Worm (Caenorhabditis elegans) whole organism, L1 larva: ENCODE measurements around the gene glt-1.

Experiments
- C16A3.4 ChIP-seq: fragments of 150-350 bp; optimal IDR thresholded peaks from 2 replicates; lab custom pipeline; 2014; ENCODE audit warnings: missing biosample characterization, missing genetic modification characterization
- aha-1 ChIP-seq: fragments of 150-350 bp; optimal IDR thresholded peaks from 2 replicates; lab custom pipeline; 2014; ENCODE audit warnings: missing biosample characterization, missing genetic modification characterization
- aly-2 ChIP-seq: fragments of 150-350 bp; optimal IDR thresholded peaks from 2 replicates; lab custom pipeline; 2014; ENCODE audit warnings: missing biosample characterization, missing genetic modification characterization
- blmp-1 ChIP-seq: fragments of 150-350 bp; optimal IDR thresholded peaks from 2 replicates; lab custom pipeline; 2014; ENCODE audit warnings: missing biosample characterization, missing genetic modification characterization
- ceh-63 ChIP-seq: fragments of 200-800 bp; sonication (Bioruptor generic); optimal IDR thresholded peaks from 2 replicates; lab custom pipeline; 2018; ENCODE audit warnings: mild to moderate bottlenecking, missing genetic modification characterization, missing compliant biosample characterization
- ceh-88 ChIP-seq: fragments of 200-800 bp; sonication (Bioruptor generic); IDR thresholded peaks from 2 replicates; pipeline ENCODE4 v1.3.6; 2022; ENCODE audit warnings: missing genetic modification characterization, missing compliant biosample characterization
- ceh-90 ChIP-seq: sonication (generic microtip); optimal IDR thresholded peaks from 2 replicates; lab custom pipeline; 2016; ENCODE audit warnings: missing genetic modification characterization, missing compliant biosample characterization
- dsc-1 ChIP-seq: sonication (generic microtip); optimal IDR thresholded peaks from 2 replicates; lab custom pipeline; 2016; ENCODE audit warnings: mild to moderate bottlenecking, missing genetic modification characterization, missing compliant biosample characterization
- efl-1 ChIP-seq, 4 experiments: fragments of 150-350 bp; optimal IDR thresholded peaks in 3 of 4; peaks in 1 of 4; 1 replicate in 1 of 4; 2 replicates in 3 of 4; lab custom pipeline; 2014; ENCODE audit warnings: missing biosample characterization in 2 of 4, missing genetic modification characterization in 2 of 4, missing genetic modification reagents in 2 of 4
- egl-27 ChIP-seq, 2 experiments: fragments of 150-350 bp in 1 of 2; sonication (generic microtip); optimal IDR thresholded peaks; 3 replicates each; lab custom pipeline; 2017 to 2018; ENCODE audit warnings: missing biosample characterization in 2 of 2, missing genetic modification characterization in 2 of 2, missing genetic modification reagents in 2 of 2
- elt-2 ChIP-seq: sonication (generic microtip); optimal IDR thresholded peaks from 2 replicates; lab custom pipeline; 2016; ENCODE audit warnings: missing genetic modification characterization, mild to moderate bottlenecking, inconsistent platforms, missing compliant biosample characterization, missing genetic modification reagents
- fkh-10 ChIP-seq: sonication (generic microtip); optimal IDR thresholded peaks from 2 replicates; lab custom pipeline; 2017; ENCODE audit warnings: missing biosample characterization, missing genetic modification reagents, missing genetic modification characterization
- grh-1 ChIP-seq: fragments of 200-800 bp; sonication (Bioruptor generic); IDR thresholded peaks from 2 replicates; pipeline ENCODE4 v1.3.6; 2022; ENCODE audit warnings: missing genetic modification reagents, missing genetic modification characterization, missing compliant biosample characterization
- hlh-17 ChIP-seq: fragments of 200-800 bp; sonication (Bioruptor generic); optimal IDR thresholded peaks from 2 replicates; lab custom pipeline; 2018; ENCODE audit warnings: missing genetic modification characterization, mild to moderate bottlenecking, missing compliant biosample characterization, moderate library complexity, borderline replicate concordance
- lin-14 ChIP-seq: fragments of 200-800 bp; sonication (Bioruptor generic); optimal IDR thresholded peaks from 2 replicates; lab custom pipeline; 2018; ENCODE audit warnings: mild to moderate bottlenecking, missing genetic modification characterization, moderate library complexity, missing compliant biosample characterization
- lin-35 ChIP-seq, 2 experiments: fragments of 150-350 bp; optimal IDR thresholded peaks; 2 replicates each; lab custom pipeline; 2014; ENCODE audit warnings: missing biosample characterization in 2 of 2, missing genetic modification characterization in 2 of 2, missing genetic modification reagents in 2 of 2
- lin-39 ChIP-seq: fragments of 150-350 bp; optimal IDR thresholded peaks from 2 replicates; lab custom pipeline; 2014; ENCODE audit warnings: missing biosample characterization, missing genetic modification reagents, missing genetic modification characterization
- mab-9 ChIP-seq: fragments of 200-800 bp; sonication (Bioruptor generic); IDR thresholded peaks from 2 replicates; pipeline ENCODE4 v1.3.6; 2022; ENCODE audit warnings: missing genetic modification reagents, missing genetic modification characterization, missing compliant biosample characterization
- nhr-11 ChIP-seq: fragments of 150-350 bp; optimal IDR thresholded peaks from 2 replicates; lab custom pipeline; 2014; ENCODE audit warnings: missing biosample characterization, missing genetic modification characterization
- nhr-12 ChIP-seq: sonication (generic microtip); optimal IDR thresholded peaks from 2 replicates; lab custom pipeline; 2017; ENCODE audit warnings: missing biosample characterization, missing genetic modification characterization
- nhr-20 ChIP-seq: sonication (generic microtip); optimal IDR thresholded peaks from 2 replicates; lab custom pipeline; 2016; ENCODE audit warnings: mild to moderate bottlenecking, missing genetic modification characterization, missing compliant biosample characterization
- nhr-76 ChIP-seq: sonication (generic microtip); optimal IDR thresholded peaks from 2 replicates; lab custom pipeline; 2017; ENCODE audit warnings: missing biosample characterization, missing genetic modification characterization
- nhr-84 ChIP-seq: sonication (generic microtip); optimal IDR thresholded peaks from 2 replicates; lab custom pipeline; 2017; ENCODE audit warnings: missing biosample characterization, missing genetic modification characterization
- pax-3 ChIP-seq: fragments of 200-800 bp; sonication (Bioruptor generic); optimal IDR thresholded peaks from 2 replicates; lab custom pipeline; 2018; ENCODE audit warnings: mild to moderate bottlenecking, missing genetic modification characterization, moderate library complexity, missing compliant biosample characterization
- pqm-1 ChIP-seq: sonication (generic microtip); optimal IDR thresholded peaks from 3 replicates; lab custom pipeline; 2017; ENCODE audit warnings: missing biosample characterization, missing genetic modification characterization
- skn-1 ChIP-seq: fragments of 150-350 bp; optimal IDR thresholded peaks from 2 replicates; lab custom pipeline; 2014; ENCODE audit warnings: missing biosample characterization, missing genetic modification characterization
- snu-23 ChIP-seq: sonication (generic microtip); optimal IDR thresholded peaks from 2 replicates; lab custom pipeline; 2016; ENCODE audit warnings: missing genetic modification characterization, missing compliant biosample characterization
- sox-4 ChIP-seq: sonication (generic microtip); optimal IDR thresholded peaks from 2 replicates; lab custom pipeline; 2016; ENCODE audit warnings: missing genetic modification characterization, missing compliant biosample characterization
- unc-86 ChIP-seq: sonication (generic microtip); optimal IDR thresholded peaks from 2 replicates; lab custom pipeline; 2016; ENCODE audit warnings: missing genetic modification characterization, missing compliant biosample characterization
- vab-15 ChIP-seq: sonication (generic microtip); optimal IDR thresholded peaks from 2 replicates; lab custom pipeline; 2017; ENCODE audit warnings: missing genotype, mild to moderate bottlenecking, missing genetic modification characterization, missing compliant biosample characterization

The glt-1 gene

ce11 chrX:3503025-3503424 lies 7.2 kb downstream of the glt-1 start:
- TF ChIP-seq ceh-63 (GFP tag; lab: Kevin White, UChicago): no peak
- TF ChIP-seq mab-9: no peak
- peak; percentile 86 for TF ChIP-seq dsc-1 (tag; lab: Kevin White, UChicago)
- TF ChIP-seq pax-3 (tag; lab: Kevin White, UChicago): peak; percentile 30
- no peak for TF ChIP-seq aha-1 (tag; lab: Kevin White, UChicago)
- no peak for TF ChIP-seq nhr-20 (tag; lab: Kevin White, UChicago)
- no peak for TF ChIP-seq pqm-1
- TF ChIP-seq unc-86: no peak
- no peak for TF ChIP-seq nhr-11
- no peak for TF ChIP-seq ceh-88 (GFP tag; lab: Robert Waterston, UW)
- no peak for TF ChIP-seq C16A3.4

ce11 chrX:3505062-3505461 lies 9.2 kb downstream of the glt-1 start:
- TF ChIP-seq lin-35 (GFP tag; optimal IDR thresholded peaks at IDR 0.05; lab: Kevin White, UChicago) (peak in 1 of 2 experiments; percentile 8), elt-2 (tag; lab: Kevin White, UChicago) (peak; percentile 16), ceh-90 (tag; lab: Kevin White, UChicago) (no peak)

- TF ChIP-seq aly-2 (tag; lab: Kevin White, UChicago): no peak
- no peak for TF ChIP-seq nhr-76
- no peak for TF ChIP-seq efl-1 (optimal IDR thresholded peaks at IDR 0.05; lab: Kevin White, UChicago)
- no peak for TF ChIP-seq efl-1 (GFP tag; optimal IDR thresholded peaks at IDR 0.05 in 1 of 2; lab: Kevin White, UChicago)
- no peak for TF ChIP-seq egl-27 (tag; optimal IDR thresholded peaks at IDR 0.05; lab: Kevin White, UChicago)
- TF ChIP-seq nhr-11: no peak
- TF ChIP-seq vab-15 (tag; lab: Kevin White, UChicago): no peak
- TF ChIP-seq snu-23 (GFP tag; lab: Kevin White, UChicago): no peak
- no peak for TF ChIP-seq blmp-1 (tag; lab: Kevin White, UChicago)
- no peak for TF ChIP-seq lin-14 (GFP tag; lab: Kevin White, UChicago)
- no peak for TF ChIP-seq ceh-88 (GFP tag; lab: Robert Waterston, UW)
- TF ChIP-seq aha-1 (tag; lab: Kevin White, UChicago): no peak
- TF ChIP-seq lin-39 (tag; lab: Kevin White, UChicago): no peak
- TF ChIP-seq nhr-84 (tag; lab: Kevin White, UChicago): no peak
Measured at ce11 chrX:3506556-3506955, 10.7 kb downstream of the glt-1 start.

- TF ChIP-seq dsc-1 (tag; lab: Kevin White, UChicago) (peak; percentile 56), pax-3 (tag; lab: Kevin White, UChicago) (peak; percentile 18), sox-4 (peak; percentile 99), nhr-84 (tag; lab: Kevin White, UChicago) (no peak)
- TF ChIP-seq, all 84 proteins: peak for 3
Measured at ce11 chrX:3507214-3507613, 11.4 kb downstream of the glt-1 start.

- TF ChIP-seq skn-1: no peak
- TF ChIP-seq grh-1 (GFP tag; lab: Robert Waterston, UW): no peak
- no peak for TF ChIP-seq dsc-1 (tag; lab: Kevin White, UChicago)
- no peak for TF ChIP-seq mab-9
- TF ChIP-seq, all 84 proteins: peak for 0
Measured at ce11 chrX:3508906-3509305, 13.1 kb downstream of the glt-1 start, which contains the start of gene sox-4. Gene sox-4, minus strand, starts transcription at chrX:3509006.

ce11 chrX:3513715-3514114 lies 17.9 kb downstream of the glt-1 start:
- TF ChIP-seq lin-14 (GFP tag; lab: Kevin White, UChicago): peak; percentile 43
- TF ChIP-seq hlh-17 (GFP tag; lab: Kevin White, UChicago): no peak
- TF ChIP-seq nhr-12: no peak
- TF ChIP-seq pax-3 (tag; lab: Kevin White, UChicago): no peak
- peak; percentile 91 for TF ChIP-seq fkh-10 (GFP tag; lab: Kevin White, UChicago)
